Fruit fly (Drosophila melanogaster): ENCODE results near the gene Doc2.

The Doc2 gene

DNA sequence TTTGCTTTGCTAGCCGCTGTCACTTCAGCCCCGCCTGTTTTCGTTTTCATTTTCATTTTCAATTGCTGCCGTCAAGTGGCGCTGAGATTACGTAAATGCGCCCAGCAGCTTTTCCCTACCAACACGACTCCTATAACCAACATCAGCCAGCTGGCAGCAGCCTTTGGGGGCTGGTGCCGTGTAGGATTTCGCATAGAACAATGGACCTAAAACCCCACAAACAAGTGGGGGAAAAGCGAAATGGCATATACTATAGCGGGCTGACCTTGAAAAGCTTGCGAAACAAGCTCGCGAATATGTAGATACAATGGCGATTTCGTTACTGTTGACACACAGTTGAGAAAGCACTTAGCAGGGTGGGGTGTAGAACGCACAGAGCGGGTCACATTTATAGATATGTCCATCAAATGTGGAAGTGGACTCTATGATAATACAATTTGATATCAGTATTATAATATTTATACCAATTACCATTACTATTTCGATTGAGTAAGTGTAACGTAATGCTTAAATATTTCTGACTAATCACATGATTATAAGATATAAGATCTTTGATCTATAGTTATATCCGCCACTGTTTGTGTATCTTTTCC, 40.7 kb upstream of the Doc2 start (continued):
- TF ChIP-seq CG6792 (GFP tag; optimal IDR thresholded peaks at IDR 0.05) (no peak), Sox14 (GFP tag; optimal IDR thresholded peaks at IDR 0.05) (no peak), CG10631 (GFP tag; optimal IDR thresholded peaks at IDR 0.05) (no peak), Eip93F (GFP tag; optimal IDR thresholded peaks at IDR 0.05) (no peak), fd85E (GFP tag; optimal IDR thresholded peaks at IDR 0.05) (no peak), CG6808 (GFP tag; optimal IDR thresholded peaks at IDR 0.05) (no peak), CG34406 (GFP tag; optimal IDR thresholded peaks at IDR 0.05) (peak; percentile 17), Gug (GFP tag; IDR thresholded peaks at IDR 0.05) (no peak), CG11294 (GFP tag; IDR thresholded peaks at IDR 0.05) (no peak), fd59A (GFP tag; optimal IDR thresholded peaks at IDR 0.05) (peak; percentile 2), cyc (GFP tag; optimal IDR thresholded peaks at IDR 0.05) (no peak), Hr39 (GFP tag; optimal IDR thresholded peaks at IDR 0.05) (no peak), spab (GFP tag; optimal IDR thresholded peaks at IDR 0.05) (no peak), CG6854 (GFP tag; optimal IDR thresholded peaks at IDR 0.05) (no peak), Ets21C (GFP tag; optimal IDR thresholded peaks at IDR 0.05) (no peak), CG4318 (GFP tag; optimal IDR thresholded peaks at IDR 0.05) (no peak), CG3032 (tag; optimal IDR thresholded peaks at IDR 0.05) (no peak), Lpt (GFP tag; optimal IDR thresholded peaks at IDR 0.05) (no peak), vri (GFP tag; optimal IDR thresholded peaks at IDR 0.05) (peak; percentile 76), CG8319 (GFP tag; optimal IDR thresholded peaks at IDR 0.05) (no peak), Eip78C (GFP tag) (peak; percentile 31), Ets96B (tag; optimal IDR thresholded peaks at IDR 0.05) (peak; percentile 26), CG10669 (GFP tag; optimal IDR thresholded peaks at IDR 0.05) (no peak), dac (GFP tag; optimal IDR thresholded peaks at IDR 0.05) (no peak), ss (GFP tag; optimal IDR thresholded peaks at IDR 0.05) (peak in 1 of 2 experiments; percentile 5), CG6163 (GFP tag; IDR thresholded peaks at IDR 0.05) (no peak), OdsH (GFP tag; optimal IDR thresholded peaks at IDR 0.05) (peak; percentile 29), Smox (GFP tag; optimal IDR thresholded peaks at IDR 0.05) (no peak), CG8632 (GFP tag; optimal IDR thresholded peaks at IDR 0.05) (peak; percentile 11), lz (GFP tag; optimal IDR thresholded peaks at IDR 0.05) (no peak), CG15336 (GFP tag; IDR thresholded peaks at IDR 0.05) (peak; percentile 32; the same call in 1 of the 2 replicates), svp (GFP tag) (no peak), achi (GFP tag; optimal IDR thresholded peaks at IDR 0.05) (peak; percentile 5), CG32006 (GFP tag; optimal IDR thresholded peaks at IDR 0.05) (no peak), CG31627 (GFP tag; optimal IDR thresholded peaks at IDR 0.05) (no peak), CG11902 (GFP tag; optimal IDR thresholded peaks at IDR 0.05) (no peak), topi (GFP tag; optimal IDR thresholded peaks at IDR 0.05) (no peak), Hr38 (GFP tag; optimal IDR thresholded peaks at IDR 0.05) (no peak), eg (GFP tag; IDR thresholded peaks at IDR 0.05) (peak; percentile 10; the same call in 1 of the 3 replicates), Hr4 (GFP tag; optimal IDR thresholded peaks at IDR 0.05) (peak; percentile 5)

DNA sequence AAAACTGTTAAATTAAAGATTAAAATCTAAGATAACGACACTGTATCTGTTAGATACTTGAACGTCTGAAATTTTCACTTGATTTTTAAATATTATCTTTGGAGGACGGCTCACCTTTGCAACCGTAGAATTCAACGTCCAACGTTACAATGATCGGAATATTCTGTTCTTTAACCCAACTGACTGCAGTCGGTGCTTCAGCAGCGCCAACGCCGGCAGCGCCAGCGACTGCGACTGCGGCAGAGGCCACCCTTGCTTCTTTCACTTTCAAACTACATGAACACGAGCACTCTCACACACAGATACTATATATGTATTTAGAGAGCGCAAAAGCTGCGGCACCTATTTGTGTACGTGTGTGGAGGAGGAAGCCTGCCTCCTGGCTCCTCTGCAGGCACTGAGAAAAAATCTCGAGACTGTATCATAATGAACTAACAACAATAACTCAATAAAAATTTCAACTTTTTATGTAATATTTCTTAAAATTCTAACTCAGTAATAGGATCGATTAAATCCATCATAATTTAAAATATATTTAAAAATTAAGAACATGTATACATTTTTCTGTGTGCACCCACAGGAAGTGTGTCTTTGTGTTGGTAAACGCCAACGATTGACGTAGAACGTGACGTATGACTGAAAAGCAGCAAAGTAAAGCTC, 38.5 kb upstream of the Doc2 start:
- peak; percentile 72 for TF ChIP-seq fkh (GFP tag; optimal IDR thresholded peaks at IDR 0.05)
- TF ChIP-seq CG10669 (GFP tag; optimal IDR thresholded peaks at IDR 0.05): peak; percentile 97
- peak; percentile 98 for TF ChIP-seq acj6 (GFP tag; optimal IDR thresholded peaks at IDR 0.05)
- peak; percentile 95 for TF ChIP-seq net (GFP tag; optimal IDR thresholded peaks at IDR 0.05)
- TF ChIP-seq CG10631 (GFP tag; optimal IDR thresholded peaks at IDR 0.05): peak; percentile 99
- peak; percentile 97 for TF ChIP-seq Eip75B (GFP tag; optimal IDR thresholded peaks at IDR 0.05)
- TF ChIP-seq Blimp-1 (GFP tag; optimal IDR thresholded peaks at IDR 0.05): peak; percentile 99
- peak; percentile 92 for TF ChIP-seq CG11902 (GFP tag; optimal IDR thresholded peaks at IDR 0.05)
- TF ChIP-seq CG34406 (GFP tag; optimal IDR thresholded peaks at IDR 0.05): peak; percentile 97
- peak; percentile 98 for TF ChIP-seq esn (GFP tag; optimal IDR thresholded peaks at IDR 0.05)
- peak; percentile 94 for TF ChIP-seq vri (GFP tag; optimal IDR thresholded peaks at IDR 0.05)
- TF ChIP-seq Ets21C (GFP tag; optimal IDR thresholded peaks at IDR 0.05): peak; percentile 86
- TF ChIP-seq Eip93F (GFP tag; optimal IDR thresholded peaks at IDR 0.05): peak; percentile 90
- peak; percentile 91 for TF ChIP-seq CG31627 (GFP tag; optimal IDR thresholded peaks at IDR 0.05)
- TF ChIP-seq cyc (GFP tag; optimal IDR thresholded peaks at IDR 0.05): peak; percentile 94
- peak; percentile 95 for TF ChIP-seq pdm3 (GFP tag; optimal IDR thresholded peaks at IDR 0.05)
- TF ChIP-seq eg (GFP tag; IDR thresholded peaks at IDR 0.05): peak; percentile 97
- TF ChIP-seq CG8319 (GFP tag; optimal IDR thresholded peaks at IDR 0.05): peak; percentile 94
- peak; percentile 98 for TF ChIP-seq OdsH (GFP tag; optimal IDR thresholded peaks at IDR 0.05)
- peak; percentile 96 for TF ChIP-seq Lpt (GFP tag; optimal IDR thresholded peaks at IDR 0.05)
- peak; percentile 98 for TF ChIP-seq CG8119 (GFP tag; IDR thresholded peaks at IDR 0.05)
- peak; percentile 94 for TF ChIP-seq CG11762 (GFP tag; optimal IDR thresholded peaks at IDR 0.05; ENCODE audit: insufficient read depth)
- peak; percentile 93 for TF ChIP-seq CG6854 (GFP tag; optimal IDR thresholded peaks at IDR 0.05)
- TF ChIP-seq Hr4 (GFP tag; optimal IDR thresholded peaks at IDR 0.05): peak; percentile 95

All from whole organism, prepupa.